Worm (Caenorhabditis elegans) whole organism, L4 larva: Measurements from ENCODE around the gene Y54F10AL.1.

ENCODE experiments used
- F10B5.3 ChIP-seq: sonication (generic microtip); optimal IDR thresholded peaks from 2 replicates; lab custom pipeline; 2016; ENCODE audit warnings: mild to moderate bottlenecking, missing genetic modification characterization, missing compliant biosample characterization
- F37D6.2 ChIP-seq: sonication (generic microtip); optimal IDR thresholded peaks from 2 replicates; lab custom pipeline; 2016; ENCODE audit warnings: mild to moderate bottlenecking, missing genetic modification characterization, missing compliant biosample characterization
- F44E2.7 ChIP-seq: fragments of 200-800 bp; sonication (Bioruptor generic); IDR thresholded peaks from 2 replicates; pipeline ENCODE4 v2.1.2; 2022; ENCODE audit warnings: missing genetic modification characterization, missing compliant biosample characterization
- T26A8.4 ChIP-seq: fragments of 200-800 bp; sonication (Bioruptor generic); IDR thresholded peaks from 2 replicates; pipeline ENCODE4 v1.3.6; 2022; ENCODE audit warnings: missing genetic modification characterization, missing compliant biosample characterization
- Y105C5A.15 ChIP-seq: fragments of 200-800 bp; sonication (Bioruptor generic); IDR thresholded peaks from 2 replicates; pipeline ENCODE4 v1.3.6; 2022; ENCODE audit warnings: missing genetic modification characterization, missing compliant biosample characterization
- Y5F2A.4 ChIP-seq: fragments of 200-800 bp; sonication (Bioruptor generic); optimal IDR thresholded peaks from 2 replicates; lab custom pipeline; 2018; ENCODE audit warnings: mild to moderate bottlenecking, missing genetic modification characterization, missing compliant biosample characterization
- ZK546.5 ChIP-seq, 2 experiments: sonication (generic microtip); optimal IDR thresholded peaks; 2 replicates each; lab custom pipeline; 2017; ENCODE audit warnings: missing biosample characterization in 2 of 2, missing genetic modification characterization in 2 of 2
- aly-2 ChIP-seq: sonication (generic microtip); optimal IDR thresholded peaks from 2 replicates; lab custom pipeline; 2018; ENCODE audit warnings: missing biosample characterization, missing genetic modification characterization
- arid-1 ChIP-seq: fragments of 200-800 bp; sonication (Bioruptor generic); conservative IDR thresholded peaks from 2 replicates; pipeline ENCODE4 v1.3.6; 2022; ENCODE audit warnings: missing genetic modification reagents, missing genetic modification characterization, missing compliant biosample characterization
- ceh-32 ChIP-seq: sonication (generic microtip); optimal IDR thresholded peaks from 2 replicates; lab custom pipeline; 2016; ENCODE audit warnings: mild to moderate bottlenecking, missing genetic modification characterization, missing compliant biosample characterization; ENCODE audit not compliant: poor library complexity
- ctbp-1 ChIP-seq: fragments of 200-800 bp; sonication (Bioruptor generic); IDR thresholded peaks from 2 replicates; pipeline ENCODE4 v1.3.6; 2022; ENCODE audit warnings: missing genetic modification reagents, missing genetic modification characterization, missing compliant biosample characterization
- daf-12 ChIP-seq: fragments of 150-350 bp; optimal IDR thresholded peaks from 2 replicates; lab custom pipeline; 2014; ENCODE audit warnings: missing biosample characterization, missing genetic modification reagents, missing genetic modification characterization
- daf-8 ChIP-seq: fragments of 200-800 bp; sonication (Bioruptor generic); IDR thresholded peaks from 2 replicates; pipeline ENCODE4 v1.3.6; 2022; ENCODE audit warnings: missing genetic modification characterization, missing compliant biosample characterization
- dmd-9 ChIP-seq: fragments of 200-800 bp; sonication (Bioruptor generic); IDR thresholded peaks from 2 replicates; pipeline ENCODE4 v1.3.6; 2022; ENCODE audit warnings: missing genetic modification reagents, missing genetic modification characterization, missing compliant biosample characterization
- duxl-1 ChIP-seq: sonication (generic microtip); optimal IDR thresholded peaks from 2 replicates; lab custom pipeline; 2016; ENCODE audit warnings: mild to moderate bottlenecking, missing genetic modification characterization, moderate library complexity, missing compliant biosample characterization; ENCODE audit not compliant: poor library complexity
- egl-27 ChIP-seq: sonication (generic microtip); optimal IDR thresholded peaks from 3 replicates; lab custom pipeline; 2017; ENCODE audit warnings: missing biosample characterization, missing genetic modification reagents, missing genetic modification characterization
- fkh-10 ChIP-seq: fragments of 150-350 bp; optimal IDR thresholded peaks from 2 replicates; lab custom pipeline; 2014; ENCODE audit warnings: missing biosample characterization, missing genetic modification reagents, missing genetic modification characterization
- hif-1 ChIP-seq, 2 experiments: sonication (generic microtip); optimal IDR thresholded peaks; 2 replicates each; lab custom pipeline; 2016 to 2017; ENCODE audit warnings: missing compliant biosample characterization in 2 of 2, missing genetic modification characterization in 2 of 2, missing genetic modification reagents in 2 of 2, missing genotype in 2 of 2, mild to moderate bottlenecking in 1 of 2
- hlh-11 ChIP-seq: fragments of 200-800 bp; sonication (Bioruptor generic); optimal IDR thresholded peaks from 2 replicates; lab custom pipeline; 2018; ENCODE audit warnings: mild to moderate bottlenecking, missing genetic modification characterization, missing compliant biosample characterization
- hlh-30 ChIP-seq: sonication (generic microtip); optimal IDR thresholded peaks from 2 replicates; lab custom pipeline; 2017; ENCODE audit warnings: antibody characterized with exemption, mild to moderate bottlenecking, missing genetic modification characterization, missing compliant biosample characterization; ENCODE audit not compliant: insufficient read depth
- lim-7 ChIP-seq: fragments of 200-800 bp; sonication (Bioruptor generic); IDR thresholded peaks from 2 replicates; pipeline ENCODE4 v1.3.6; 2022; ENCODE audit warnings: missing genetic modification characterization, missing compliant biosample characterization
- lin-1 ChIP-seq: fragments of 200-800 bp; sonication (Bioruptor generic); IDR thresholded peaks from 2 replicates; pipeline ENCODE4 v1.3.6; 2022; ENCODE audit warnings: missing genetic modification reagents, missing genetic modification characterization, missing compliant biosample characterization
- lin-29 ChIP-seq: fragments of 200-800 bp; sonication (Bioruptor generic); IDR thresholded peaks from 2 replicates; pipeline ENCODE4 v1.3.6; 2022; ENCODE audit warnings: missing genetic modification reagents, missing genetic modification characterization, missing compliant biosample characterization
- lin-38 ChIP-seq: fragments of 200-800 bp; sonication (Bioruptor generic); IDR thresholded peaks from 2 replicates; pipeline ENCODE4 v1.3.6; 2022; ENCODE audit warnings: missing genetic modification reagents, missing genetic modification characterization, missing compliant biosample characterization
- lir-3 ChIP-seq: sonication (generic microtip); optimal IDR thresholded peaks from 2 replicates; lab custom pipeline; 2016; ENCODE audit warnings: mild to moderate bottlenecking, missing genetic modification characterization, missing compliant biosample characterization
- lsy-2 ChIP-seq, 2 experiments: fragments of 150-350 bp in 1 of 2; sonication (generic microtip) in 1 of 2; optimal IDR thresholded peaks; 2 replicates each; lab custom pipeline; 2014 to 2017; ENCODE audit warnings: missing biosample characterization in 2 of 2, missing genetic modification characterization in 2 of 2
- mdl-1 ChIP-seq, 2 experiments: fragments of 150-350 bp in 1 of 2; sonication (generic microtip) in 1 of 2; optimal IDR thresholded peaks; 2 replicates each; lab custom pipeline; 2014 to 2017; ENCODE audit warnings: missing biosample characterization in 2 of 2, missing genetic modification characterization in 2 of 2
- mdt-29 ChIP-seq: fragments of 200-800 bp; sonication (Bioruptor generic); IDR thresholded peaks from 2 replicates; pipeline ENCODE4 v1.3.6; 2022; ENCODE audit warnings: missing genetic modification reagents, missing genetic modification characterization, missing compliant biosample characterization
- mep-1 ChIP-seq: fragments of 150-350 bp; sonication (generic microtip); optimal IDR thresholded peaks from 3 replicates; lab custom pipeline; 2014; ENCODE audit warnings: missing biosample characterization, missing genetic modification characterization
- mxl-2 ChIP-seq: fragments of 200-800 bp; sonication (Bioruptor generic); conservative IDR thresholded peaks from 2 replicates; pipeline ENCODE4 v1.3.6; 2022; ENCODE audit warnings: missing genetic modification reagents, missing genetic modification characterization, missing compliant biosample characterization
- mxl-3 ChIP-seq: fragments of 200-800 bp; sonication (Bioruptor generic); optimal IDR thresholded peaks from 2 replicates; lab custom pipeline; 2018; ENCODE audit warnings: mild to moderate bottlenecking, missing genetic modification characterization, missing compliant biosample characterization
- nhr-11 ChIP-seq: fragments of 150-350 bp; optimal IDR thresholded peaks from 2 replicates; lab custom pipeline; 2014; ENCODE audit warnings: missing biosample characterization, missing genetic modification characterization
- nhr-28 ChIP-seq: fragments of 150-350 bp; optimal IDR thresholded peaks from 2 replicates; lab custom pipeline; 2014; ENCODE audit warnings: missing biosample characterization, missing genetic modification characterization
- nhr-48 ChIP-seq: sonication (generic microtip); optimal IDR thresholded peaks from 2 replicates; lab custom pipeline; 2016; ENCODE audit warnings: mild to moderate bottlenecking, missing genetic modification characterization, missing compliant biosample characterization
- nhr-6 ChIP-seq: fragments of 150-350 bp; optimal IDR thresholded peaks from 2 replicates; lab custom pipeline; 2014; ENCODE audit warnings: missing biosample characterization, missing genetic modification characterization
- nhr-76 ChIP-seq: fragments of 150-350 bp; optimal IDR thresholded peaks from 2 replicates; lab custom pipeline; 2014; ENCODE audit warnings: missing biosample characterization, missing genetic modification characterization
- nhr-77 ChIP-seq: fragments of 150-350 bp; optimal IDR thresholded peaks from 2 replicates; lab custom pipeline; 2014; ENCODE audit warnings: missing biosample characterization, missing genetic modification characterization
- rbr-2 ChIP-seq: sonication (generic microtip); optimal IDR thresholded peaks from 2 replicates; lab custom pipeline; 2016; ENCODE audit warnings: missing genotype, missing genetic modification characterization, missing compliant biosample characterization
- sdz-12 ChIP-seq: fragments of 200-800 bp; sonication (Bioruptor generic); optimal IDR thresholded peaks from 2 replicates; lab custom pipeline; 2018; ENCODE audit warnings: mild to moderate bottlenecking, missing genetic modification characterization, missing compliant biosample characterization
- set-16 ChIP-seq: fragments of 200-800 bp; sonication (Bioruptor generic); IDR thresholded peaks from 2 replicates; pipeline ENCODE4 v1.3.6; 2022; ENCODE audit warnings: missing genetic modification reagents, missing genetic modification characterization, missing compliant biosample characterization
- snpc-1.2 ChIP-seq: fragments of 200-800 bp; sonication (Bioruptor generic); IDR thresholded peaks from 2 replicates; pipeline ENCODE4 v1.3.6; 2022; ENCODE audit warnings: missing genetic modification reagents, missing genetic modification characterization, missing compliant biosample characterization
- snpc-4 ChIP-seq: fragments of 150-350 bp; optimal IDR thresholded peaks from 2 replicates; lab custom pipeline; 2014; ENCODE audit warnings: missing biosample characterization, missing genetic modification characterization
- tra-1 ChIP-seq: fragments of 200-800 bp; sonication (Bioruptor generic); IDR thresholded peaks from 2 replicates; pipeline ENCODE4 v1.3.6; 2022; ENCODE audit warnings: missing genetic modification reagents, missing genetic modification characterization, missing compliant biosample characterization
- unc-39 ChIP-seq: sonication (generic microtip); optimal IDR thresholded peaks from 2 replicates; lab custom pipeline; 2017; ENCODE audit warnings: missing biosample characterization, missing genetic modification characterization
- vab-7 ChIP-seq: fragments of 200-800 bp; sonication (Bioruptor generic); IDR thresholded peaks from 2 replicates; pipeline ENCODE4 v1.3.6; 2022; ENCODE audit warnings: missing genetic modification reagents, missing genetic modification characterization, missing compliant biosample characterization
- zag-1 ChIP-seq: fragments of 150-350 bp; optimal IDR thresholded peaks from 2 replicates; lab custom pipeline; 2014; ENCODE audit warnings: missing biosample characterization, missing genetic modification characterization
- zfp-3 ChIP-seq: fragments of 200-800 bp; sonication (Bioruptor generic); conservative IDR thresholded peaks from 2 replicates; pipeline ENCODE4 v1.3.6; 2022; ENCODE audit warnings: missing genetic modification reagents, missing genetic modification characterization, missing compliant biosample characterization
- zip-11 ChIP-seq: fragments of 200-800 bp; sonication (Bioruptor generic); IDR thresholded peaks from 2 replicates; pipeline ENCODE4 v1.3.6; 2022; ENCODE audit warnings: missing genetic modification characterization, missing compliant biosample characterization
- zip-2 ChIP-seq: fragments of 150-350 bp; optimal IDR thresholded peaks from 2 replicates; lab custom pipeline; 2014; ENCODE audit warnings: missing biosample characterization, missing genetic modification characterization
- ztf-11 ChIP-seq: fragments of 150-350 bp; optimal IDR thresholded peaks from 2 replicates; lab custom pipeline; 2014; ENCODE audit warnings: missing biosample characterization, missing genetic modification characterization
- ztf-7 ChIP-seq: fragments of 150-350 bp; optimal IDR thresholded peaks from 2 replicates; lab custom pipeline; 2014; ENCODE audit warnings: missing biosample characterization, missing genetic modification characterization

Gene Y54F10AL.1

ce11 chrIII:2532716-2533115 lies 45.2 kb downstream of the Y54F10AL.1 start (continued):
- TF ChIP-seq lin-1 (no peak), lsy-2 (tag; optimal IDR thresholded peaks at IDR 0.05; lab: Kevin White, UChicago) (peak; percentile 41 to 63), lim-7 (GFP tag; lab: Robert Waterston, UW) (no peak), zip-2 (tag; lab: Kevin White, UChicago) (no peak), lir-3 (no peak), daf-12 (tag; lab: Kevin White, UChicago) (no peak), rbr-2 (peak; percentile 65), zag-1 (tag; lab: Kevin White, UChicago) (no peak), mxl-2 (no peak), F44E2.7 (GFP tag; lab: Robert Waterston, UW) (no peak), nhr-6 (tag; lab: Kevin White, UChicago) (no peak), lin-38 (no peak), dmd-9 (no peak), set-16 (GFP tag; lab: Robert Waterston, UW) (peak; percentile 44; the same call in 1 of the 2 replicates), T26A8.4 (GFP tag; lab: Robert Waterston, UW) (no peak), Y105C5A.15 (no peak), nhr-11 (no peak), nhr-28 (tag; lab: Kevin White, UChicago) (no peak), hlh-30 (tag; lab: Kevin White, UChicago) (peak; percentile 88), mep-1 (peak; percentile 44), hlh-11 (tag; lab: Kevin White, UChicago) (no peak)

- TF ChIP-seq ZK546.5 (tag; optimal IDR thresholded peaks at IDR 0.05; lab: Kevin White, UChicago) (no peak), lsy-2 (tag; optimal IDR thresholded peaks at IDR 0.05; lab: Kevin White, UChicago) (peak; percentile 11 to 56), mep-1 (peak; percentile 60), zip-11 (no peak), daf-8 (GFP tag; lab: Robert Waterston, UW) (no peak), egl-27 (tag; lab: Kevin White, UChicago) (no peak), aly-2 (tag; lab: Kevin White, UChicago) (no peak), F37D6.2 (tag; lab: Kevin White, UChicago) (peak; percentile 52), duxl-1 (tag; lab: Kevin White, UChicago) (no peak), ztf-11 (tag; lab: Kevin White, UChicago) (no peak), tra-1 (GFP tag; lab: Robert Waterston, UW) (no peak), nhr-76 (tag; lab: Kevin White, UChicago) (no peak), vab-7 (no peak), lin-29 (GFP tag; lab: Robert Waterston, UW) (no peak), sdz-12 (no peak), nhr-48 (tag; lab: Kevin White, UChicago) (no peak), snpc-4 (tag; lab: Kevin White, UChicago) (no peak), unc-39 (tag; lab: Kevin White, UChicago) (no peak), mxl-3 (GFP tag; lab: Kevin White, UChicago) (no peak), ceh-32 (tag; lab: Kevin White, UChicago) (no peak), arid-1 (GFP tag; lab: Robert Waterston, UW) (no peak), nhr-77 (tag; lab: Kevin White, UChicago) (no peak), zag-1 (tag; lab: Kevin White, UChicago) (no peak), mdt-29 (GFP tag; lab: Robert Waterston, UW) (0 out of 2 replicates have a peak, but pooled peaks have one; percentile 24), ztf-7 (tag; lab: Kevin White, UChicago) (no peak), ctbp-1 (no peak), nhr-11 (no peak), fkh-10 (GFP tag; lab: Kevin White, UChicago) (peak; percentile 57), mdl-1 (tag; optimal IDR thresholded peaks at IDR 0.05; lab: Kevin White, UChicago) (peak in 1 of 2 experiments; percentile 19), lin-38 (no peak), rbr-2 (peak; percentile 66), lir-3 (no peak), snpc-1.2 (no peak), hif-1 (tag; optimal IDR thresholded peaks at IDR 0.05; lab: Kevin White, UChicago) (peak in 1 of 2 experiments; percentile 32), Y5F2A.4 (no peak), zfp-3 (GFP tag; lab: Robert Waterston, UW) (no peak), F10B5.3 (no peak)
Measured at ce11 chrIII:2535122-2535521, 47.6 kb downstream of the Y54F10AL.1 start.
